Fruit fly (Drosophila melanogaster) whole organism, prepupa: ENCODE data around the gene RIOK2.

ENCODE experiments used
- CG11762 ChIP-seq: fragments of 200-800 bp; sonication (Bioruptor generic); optimal IDR thresholded peaks from 3 replicates; lab custom pipeline; 2016; ENCODE audit warnings: missing biosample characterization, missing genetic modification characterization; ENCODE audit not compliant: insufficient read depth
- CG16779 ChIP-seq: fragments of 200-800 bp; sonication (Bioruptor generic); optimal IDR thresholded peaks from 3 replicates; lab custom pipeline; 2017; ENCODE audit warnings: missing biosample characterization, mild to moderate bottlenecking, missing genetic modification characterization
- CG32006 ChIP-seq: fragments of 200-800 bp; sonication (Bioruptor generic); optimal IDR thresholded peaks from 3 replicates; lab custom pipeline; 2017; ENCODE audit warnings: missing biosample characterization, mild to moderate bottlenecking, missing genetic modification characterization
- CG6854 ChIP-seq: fragments of 200-800 bp; sonication (Bioruptor generic); optimal IDR thresholded peaks from 2 replicates; lab custom pipeline; 2017; ENCODE audit warnings: missing biosample characterization, mild to moderate bottlenecking, missing genetic modification characterization
- Eip93F ChIP-seq: fragments of 200-800 bp; sonication (Bioruptor generic); optimal IDR thresholded peaks from 2 replicates; lab custom pipeline; 2016; ENCODE audit warnings: missing biosample characterization, mild to moderate bottlenecking, missing genetic modification characterization
- Hr4 ChIP-seq: fragments of 200-800 bp; sonication (Bioruptor generic); optimal IDR thresholded peaks from 3 replicates; lab custom pipeline; 2016; ENCODE audit warnings: missing biosample characterization, missing genetic modification characterization
- Lpt ChIP-seq: fragments of 200-800 bp; sonication (Bioruptor generic); optimal IDR thresholded peaks from 3 replicates; lab custom pipeline; 2016; ENCODE audit warnings: missing biosample characterization, missing genetic modification characterization
- cyc ChIP-seq: fragments of 200-800 bp; sonication (Bioruptor generic); optimal IDR thresholded peaks from 3 replicates; lab custom pipeline; 2016; ENCODE audit warnings: missing biosample characterization, missing genetic modification characterization
- eg ChIP-seq: fragments of 200-800 bp; sonication (Bioruptor generic); IDR thresholded peaks from 3 replicates; pipeline ENCODE4 v1.3.6; 2022; ENCODE audit warnings: missing biosample characterization, missing genetic modification characterization
- fd85E ChIP-seq: fragments of 200-800 bp; sonication (Bioruptor generic); optimal IDR thresholded peaks from 3 replicates; lab custom pipeline; 2016; ENCODE audit warnings: missing biosample characterization, missing genetic modification characterization
- salr ChIP-seq, 2 experiments: fragments of 200-800 bp; sonication (Bioruptor generic); optimal IDR thresholded peaks; 3 replicates each; lab custom pipeline; 2016 to 2018; ENCODE audit warnings: missing biosample characterization in 2 of 2, missing genetic modification characterization in 2 of 2, mild to moderate bottlenecking in 1 of 2

dm6 chr3R:25236121-25236520, 29.5 kb upstream of the RIOK2 start:
- TF ChIP-seq salr (GFP tag; optimal IDR thresholded peaks at IDR 0.05; lab: Kevin White, UChicago) (no peak), eg (GFP tag; lab: Robert Waterston, UW) (no peak), CG6854 (GFP tag; lab: Kevin White, UChicago) (no peak), CG11762 (GFP tag; lab: Kevin White, UChicago) (no peak), CG32006 (no peak), Lpt (GFP tag; lab: Kevin White, UChicago) (no peak), Eip93F (GFP tag; lab: Kevin White, UChicago) (no peak), CG16779 (tag; lab: Kevin White, UChicago) (no peak), Hr4 (GFP tag; lab: Kevin White, UChicago) (no peak), fd85E (GFP tag; lab: Kevin White, UChicago) (no peak), cyc (no peak)
